Fruit fly (Drosophila melanogaster): Measurements from ENCODE around the gene sty.
A peak's percentile ranks its signal among the peaks of the same experiment; 100 is the strongest.

Gene sty

DNA sequence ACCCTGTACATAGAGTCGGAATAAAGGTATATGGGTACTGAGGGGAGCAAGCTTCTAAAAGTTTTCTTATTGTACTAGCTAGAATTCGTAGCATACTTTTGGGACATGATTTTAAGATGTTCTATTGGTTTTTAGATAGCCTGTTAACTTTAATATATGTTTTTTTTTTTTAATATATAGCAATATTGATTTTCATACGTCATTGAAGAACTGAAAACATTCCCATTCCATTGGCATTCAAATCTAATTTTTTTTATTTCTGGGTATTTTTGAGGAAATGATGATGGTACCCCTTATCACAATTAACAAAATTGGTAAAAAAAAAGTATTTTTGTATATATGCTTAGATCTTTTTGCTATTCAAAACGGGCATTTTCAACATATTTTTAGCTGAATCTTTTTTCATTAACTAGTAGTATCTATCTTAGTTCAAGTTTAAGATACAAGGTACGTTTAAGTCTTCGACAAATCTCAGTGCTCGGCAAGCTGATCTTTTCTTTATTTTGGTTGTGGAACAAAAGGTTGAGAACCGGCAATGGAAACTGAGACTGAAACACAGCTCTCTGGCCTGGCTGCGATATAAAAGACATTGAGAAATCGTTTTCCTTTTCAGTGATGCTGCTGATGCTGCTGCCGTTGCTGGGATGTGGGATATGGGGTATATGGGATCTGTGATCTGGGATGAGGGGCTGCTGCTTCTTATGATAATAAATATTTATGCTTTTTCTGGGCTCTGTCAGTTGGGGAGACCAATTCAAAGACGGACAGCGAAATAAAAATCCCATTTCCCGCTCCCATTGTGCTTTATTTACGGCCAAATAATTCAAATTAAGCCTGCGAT lies 39.9 kb downstream of the sty start (continued):
- TF ChIP-seq CG4318 (GFP tag; optimal IDR thresholded peaks at IDR 0.05) (peak; percentile 66), CG11902 (GFP tag; optimal IDR thresholded peaks at IDR 0.05) (peak; percentile 50), CG6792 (GFP tag; optimal IDR thresholded peaks at IDR 0.05) (peak; percentile 64), Hr38 (GFP tag; optimal IDR thresholded peaks at IDR 0.05) (no peak), Eip78C (GFP tag) (peak; percentile 93), CG15336 (GFP tag; IDR thresholded peaks at IDR 0.05) (peak; percentile 46), Ets96B (tag; optimal IDR thresholded peaks at IDR 0.05) (peak; percentile 44), Blimp-1 (GFP tag; optimal IDR thresholded peaks at IDR 0.05) (peak; percentile 28), topi (GFP tag; optimal IDR thresholded peaks at IDR 0.05) (peak; percentile 75), CG31627 (GFP tag; optimal IDR thresholded peaks at IDR 0.05) (peak; percentile 61)

DNA sequence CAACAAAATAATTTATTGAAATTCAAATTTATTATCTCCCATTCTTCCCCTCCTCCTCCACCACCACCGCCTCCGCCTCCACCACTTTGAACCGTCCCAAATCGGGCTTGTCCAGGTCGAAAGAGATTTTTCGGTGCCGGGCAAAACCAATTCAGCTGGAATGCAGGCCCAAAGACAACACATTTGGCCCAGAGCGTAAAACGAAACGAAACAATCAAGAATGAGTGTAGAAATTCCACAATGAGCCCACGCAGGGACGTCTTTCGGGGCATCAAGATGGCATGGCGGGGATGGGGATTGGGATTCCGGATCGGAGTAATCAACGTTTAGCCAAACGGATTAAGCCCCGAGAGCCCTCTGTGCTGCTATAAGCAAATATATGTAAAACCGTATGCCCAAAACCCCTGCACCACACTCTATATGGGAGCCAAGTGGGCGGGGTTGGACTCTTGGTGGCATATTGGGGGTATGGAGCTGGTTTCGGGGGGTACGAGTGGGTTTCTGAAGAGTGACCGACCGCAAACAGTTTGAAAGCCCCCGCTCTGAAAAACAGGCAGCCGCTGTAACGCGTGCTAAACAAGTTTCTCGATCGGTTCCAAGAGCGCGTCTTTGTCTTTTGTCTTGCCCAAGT lies 40.7 kb downstream of the sty start:
- TF ChIP-seq Hr38 (GFP tag; optimal IDR thresholded peaks at IDR 0.05) (no peak), CG6163 (GFP tag; IDR thresholded peaks at IDR 0.05) (0 out of 3 replicates have a peak, but pooled peaks have one; percentile 16), CG6808 (GFP tag; optimal IDR thresholded peaks at IDR 0.05) (no peak), OdsH (GFP tag; optimal IDR thresholded peaks at IDR 0.05) (no peak), CG1621 (tag; optimal IDR thresholded peaks at IDR 0.05) (peak; percentile 81), CG6854 (GFP tag; optimal IDR thresholded peaks at IDR 0.05) (peak; percentile 48), CG6276 (GFP tag; optimal IDR thresholded peaks at IDR 0.05) (no peak), Sox15 (GFP tag; optimal IDR thresholded peaks at IDR 0.05) (no peak)

DNA sequence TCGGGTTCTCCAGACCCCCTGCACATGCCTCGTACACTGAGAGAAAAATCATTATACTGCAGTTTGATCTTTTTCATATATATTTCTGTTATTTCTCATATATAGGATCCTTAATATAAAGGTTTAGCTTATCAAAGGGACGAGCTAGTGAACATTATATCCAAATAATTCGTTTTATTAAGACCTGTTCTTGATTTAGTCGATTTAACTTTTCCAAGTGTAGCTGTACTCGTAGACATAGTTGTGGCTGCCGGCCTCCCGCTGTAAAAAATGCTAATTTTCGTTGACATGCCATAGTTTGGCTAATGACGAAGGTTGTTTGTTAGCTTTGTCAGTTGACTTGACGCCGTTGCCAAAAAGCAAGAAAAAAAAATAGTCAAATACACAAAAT lies 42.3 kb downstream of the sty start:
- TF ChIP-seq dsx (GFP tag; optimal IDR thresholded peaks at IDR 0.05; ENCODE audit: poor library complexity, severe bottlenecking): peak; percentile 61
- TF ChIP-seq Hr38 (GFP tag; optimal IDR thresholded peaks at IDR 0.05): no peak
- TF ChIP-seq CG32006 (GFP tag; optimal IDR thresholded peaks at IDR 0.05): peak; percentile 70
- TF ChIP-seq CG8632 (GFP tag; optimal IDR thresholded peaks at IDR 0.05): peak; percentile 5
- TF ChIP-seq CG11762 (GFP tag; optimal IDR thresholded peaks at IDR 0.05; ENCODE audit: insufficient read depth): peak; percentile 12
- TF ChIP-seq CG6163 (GFP tag; IDR thresholded peaks at IDR 0.05): peak; percentile 82
- TF ChIP-seq pdm3 (GFP tag; optimal IDR thresholded peaks at IDR 0.05): peak; percentile 49
- TF ChIP-seq ss (GFP tag; optimal IDR thresholded peaks at IDR 0.05): peak; percentile 25 to 29
- no peak for TF ChIP-seq dac (GFP tag; optimal IDR thresholded peaks at IDR 0.05)
- TF ChIP-seq Eip75B (GFP tag; optimal IDR thresholded peaks at IDR 0.05): peak; percentile 45
- TF ChIP-seq fd85E (GFP tag; optimal IDR thresholded peaks at IDR 0.05): no peak
- TF ChIP-seq net (GFP tag; optimal IDR thresholded peaks at IDR 0.05): peak; percentile 36
- peak; percentile 54 for TF ChIP-seq Ets96B (tag; optimal IDR thresholded peaks at IDR 0.05)
- peak; percentile 3 for TF ChIP-seq CG6792 (GFP tag; optimal IDR thresholded peaks at IDR 0.05)
- peak; percentile 32 for TF ChIP-seq spab (GFP tag; optimal IDR thresholded peaks at IDR 0.05)
- peak; percentile 28 for TF ChIP-seq fkh (GFP tag; optimal IDR thresholded peaks at IDR 0.05)
- peak; percentile 27 for TF ChIP-seq CG1621 (tag; optimal IDR thresholded peaks at IDR 0.05)
- no peak for TF ChIP-seq CG34406 (GFP tag; optimal IDR thresholded peaks at IDR 0.05)
- TF ChIP-seq Hr4 (GFP tag; optimal IDR thresholded peaks at IDR 0.05): peak; percentile 78
- no peak for TF ChIP-seq esn (GFP tag; optimal IDR thresholded peaks at IDR 0.05)
- TF ChIP-seq eg (GFP tag; IDR thresholded peaks at IDR 0.05): peak; percentile 82
- no peak for TF ChIP-seq CG6854 (GFP tag; optimal IDR thresholded peaks at IDR 0.05)
- TF ChIP-seq svp (GFP tag): peak; percentile 45
- peak; percentile 20 for TF ChIP-seq Sox14 (GFP tag; optimal IDR thresholded peaks at IDR 0.05)
- TF ChIP-seq CG9139 (GFP tag; optimal IDR thresholded peaks at IDR 0.05): no peak
- TF ChIP-seq CG3919 (GFP tag; optimal IDR thresholded peaks at IDR 0.05): peak; percentile 54
- peak; percentile 34 for TF ChIP-seq CG4318 (GFP tag; optimal IDR thresholded peaks at IDR 0.05)
- no peak for TF ChIP-seq CG11902 (GFP tag; optimal IDR thresholded peaks at IDR 0.05)
- no peak for TF ChIP-seq Met (GFP tag; optimal IDR thresholded peaks at IDR 0.05)
- no peak for TF ChIP-seq cyc (GFP tag; optimal IDR thresholded peaks at IDR 0.05)
- peak; percentile 51 for TF ChIP-seq Lpt (GFP tag; optimal IDR thresholded peaks at IDR 0.05)
- TF ChIP-seq salr (GFP tag; optimal IDR thresholded peaks at IDR 0.05): peak in 1 of 2 experiments; percentile 27
- TF ChIP-seq CG6276 (GFP tag; optimal IDR thresholded peaks at IDR 0.05): peak; percentile 53
- TF ChIP-seq CG8319 (GFP tag; optimal IDR thresholded peaks at IDR 0.05): no peak
- no peak for TF ChIP-seq vri (GFP tag; optimal IDR thresholded peaks at IDR 0.05)
- TF ChIP-seq CG7368 (GFP tag; optimal IDR thresholded peaks at IDR 0.05): peak; percentile 26
